Worm (Caenorhabditis elegans) whole organism, L4 larva: ENCODE data around the gene F56C9.6.
A peak's percentile ranks its signal among the peaks of the same experiment; 100 is the strongest.

ENCODE experiments used
- D1046.2 ChIP-seq: fragments of 200-800 bp; sonication (Bioruptor generic); IDR thresholded peaks from 2 replicates; pipeline ENCODE4 v1.3.6; 2022; ENCODE audit warnings: missing genetic modification characterization, missing compliant biosample characterization
- F37D6.2 ChIP-seq: sonication (generic microtip); optimal IDR thresholded peaks from 2 replicates; lab custom pipeline; 2016; ENCODE audit warnings: mild to moderate bottlenecking, missing genetic modification characterization, missing compliant biosample characterization
- R02D3.7 ChIP-seq: fragments of 150-350 bp; sonication (generic microtip); optimal IDR thresholded peaks from 3 replicates; lab custom pipeline; 2014; ENCODE audit warnings: missing biosample characterization, missing genetic modification characterization
- Y48G9A.11 ChIP-seq: fragments of 200-800 bp; sonication (Bioruptor generic); IDR thresholded peaks from 2 replicates; pipeline ENCODE4 v1.3.6; 2022; ENCODE audit warnings: missing genetic modification reagents, missing genetic modification characterization, missing compliant biosample characterization
- Y5F2A.4 ChIP-seq: fragments of 200-800 bp; sonication (Bioruptor generic); optimal IDR thresholded peaks from 2 replicates; lab custom pipeline; 2018; ENCODE audit warnings: mild to moderate bottlenecking, missing genetic modification characterization, missing compliant biosample characterization
- Y75B8A.6 ChIP-seq: fragments of 200-800 bp; sonication (Bioruptor generic); IDR thresholded peaks from 2 replicates; pipeline ENCODE4 v1.3.6; 2022; ENCODE audit warnings: missing genetic modification reagents, missing genetic modification characterization, missing compliant biosample characterization
- ZK337.2 ChIP-seq: fragments of 200-800 bp; sonication (Bioruptor generic); IDR thresholded peaks from 2 replicates; pipeline ENCODE4 v1.3.6; 2022; ENCODE audit warnings: missing genetic modification reagents, missing genetic modification characterization, missing compliant biosample characterization
- aha-1 ChIP-seq: fragments of 150-350 bp; peaks from one replicate; lab custom pipeline; 2014; ENCODE audit warnings: missing biosample characterization, missing genetic modification characterization
- aly-2 ChIP-seq: sonication (generic microtip); optimal IDR thresholded peaks from 2 replicates; lab custom pipeline; 2018; ENCODE audit warnings: missing biosample characterization, missing genetic modification characterization
- arid-1 ChIP-seq: fragments of 200-800 bp; sonication (Bioruptor generic); conservative IDR thresholded peaks from 2 replicates; pipeline ENCODE4 v1.3.6; 2022; ENCODE audit warnings: missing genetic modification reagents, missing genetic modification characterization, missing compliant biosample characterization
- ceh-82 ChIP-seq: sonication (generic microtip); optimal IDR thresholded peaks from 2 replicates; lab custom pipeline; 2017; ENCODE audit warnings: missing biosample characterization, missing genetic modification characterization
- ces-1 ChIP-seq: fragments of 150-350 bp; sonication (generic microtip); optimal IDR thresholded peaks from 4 replicates; lab custom pipeline; 2014; ENCODE audit warnings: missing biosample characterization, missing genetic modification reagents, missing genetic modification characterization
- ctbp-1 ChIP-seq: fragments of 200-800 bp; sonication (Bioruptor generic); IDR thresholded peaks from 2 replicates; pipeline ENCODE4 v1.3.6; 2022; ENCODE audit warnings: missing genetic modification reagents, missing genetic modification characterization, missing compliant biosample characterization
- daf-12 ChIP-seq: fragments of 150-350 bp; optimal IDR thresholded peaks from 2 replicates; lab custom pipeline; 2014; ENCODE audit warnings: missing biosample characterization, missing genetic modification reagents, missing genetic modification characterization
- daf-16 ChIP-seq, 3 experiments: sonication (generic microtip); optimal IDR thresholded peaks; 2 replicates each; lab custom pipeline; 2016 to 2017; ENCODE audit warnings: missing genetic modification characterization in 3 of 3, missing genetic modification reagents in 3 of 3, mild to moderate bottlenecking in 2 of 3, missing compliant biosample characterization in 2 of 3, missing biosample characterization in 1 of 3, moderate library complexity in 1 of 3
- dmd-8 ChIP-seq: fragments of 200-800 bp; sonication (Bioruptor generic); IDR thresholded peaks from 2 replicates; pipeline ENCODE4 v1.3.6; 2022; ENCODE audit warnings: missing genetic modification characterization, missing compliant biosample characterization
- dve-1 ChIP-seq: sonication (generic microtip); optimal IDR thresholded peaks from 2 replicates; lab custom pipeline; 2017; ENCODE audit warnings: antibody characterized with exemption, mild to moderate bottlenecking, missing genetic modification characterization, missing compliant biosample characterization; ENCODE audit not compliant: insufficient read depth
- egl-43 ChIP-seq: fragments of 200-800 bp; sonication (Bioruptor generic); IDR thresholded peaks from 2 replicates; pipeline ENCODE4 v1.3.6; 2022; ENCODE audit warnings: missing genetic modification reagents, missing genetic modification characterization, missing compliant biosample characterization
- hlh-11 ChIP-seq: fragments of 200-800 bp; sonication (Bioruptor generic); optimal IDR thresholded peaks from 2 replicates; lab custom pipeline; 2018; ENCODE audit warnings: mild to moderate bottlenecking, missing genetic modification characterization, missing compliant biosample characterization
- hlh-30 ChIP-seq: sonication (generic microtip); optimal IDR thresholded peaks from 2 replicates; lab custom pipeline; 2017; ENCODE audit warnings: antibody characterized with exemption, mild to moderate bottlenecking, missing genetic modification characterization, missing compliant biosample characterization; ENCODE audit not compliant: insufficient read depth
- jun-1 ChIP-seq: fragments of 150-350 bp; optimal IDR thresholded peaks from 2 replicates; lab custom pipeline; 2014; ENCODE audit warnings: missing biosample characterization, missing genetic modification reagents, missing genetic modification characterization
- lim-7 ChIP-seq: fragments of 200-800 bp; sonication (Bioruptor generic); IDR thresholded peaks from 2 replicates; pipeline ENCODE4 v1.3.6; 2022; ENCODE audit warnings: missing genetic modification characterization, missing compliant biosample characterization
- lin-1 ChIP-seq: fragments of 200-800 bp; sonication (Bioruptor generic); IDR thresholded peaks from 2 replicates; pipeline ENCODE4 v1.3.6; 2022; ENCODE audit warnings: missing genetic modification reagents, missing genetic modification characterization, missing compliant biosample characterization
- lin-13 ChIP-seq: fragments of 150-350 bp; optimal IDR thresholded peaks from 2 replicates; lab custom pipeline; 2014; ENCODE audit warnings: missing biosample characterization, missing genetic modification reagents, missing genetic modification characterization
- lin-15B ChIP-seq: fragments of 150-350 bp; sonication (generic microtip); optimal IDR thresholded peaks from 3 replicates; lab custom pipeline; 2014; ENCODE audit warnings: missing biosample characterization, missing genetic modification characterization
- lin-39 ChIP-seq: fragments of 150-350 bp; optimal IDR thresholded peaks from 2 replicates; lab custom pipeline; 2014; ENCODE audit warnings: missing biosample characterization, missing genetic modification reagents, missing genetic modification characterization
- lir-3 ChIP-seq: sonication (generic microtip); optimal IDR thresholded peaks from 2 replicates; lab custom pipeline; 2016; ENCODE audit warnings: mild to moderate bottlenecking, missing genetic modification characterization, missing compliant biosample characterization
- madf-5 ChIP-seq, 2 experiments: fragments of 200-800 bp; sonication (Bioruptor generic); IDR thresholded peaks; 2 replicates each; pipeline ENCODE4 v1.3.6; 2022; ENCODE audit warnings: missing compliant biosample characterization in 2 of 2, missing genetic modification characterization in 2 of 2
- madf-9 ChIP-seq: fragments of 200-800 bp; sonication (Bioruptor generic); conservative IDR thresholded peaks from 2 replicates; pipeline ENCODE4 v1.3.6; 2022; ENCODE audit warnings: missing genetic modification reagents, missing genetic modification characterization, missing compliant biosample characterization
- mdl-1 ChIP-seq, 2 experiments: fragments of 150-350 bp in 1 of 2; sonication (generic microtip) in 1 of 2; optimal IDR thresholded peaks; 2 replicates each; lab custom pipeline; 2014 to 2017; ENCODE audit warnings: missing biosample characterization in 2 of 2, missing genetic modification characterization in 2 of 2
- mdt-29 ChIP-seq: fragments of 200-800 bp; sonication (Bioruptor generic); IDR thresholded peaks from 2 replicates; pipeline ENCODE4 v1.3.6; 2022; ENCODE audit warnings: missing genetic modification reagents, missing genetic modification characterization, missing compliant biosample characterization
- mes-2 ChIP-seq: sonication (generic microtip); optimal IDR thresholded peaks from 2 replicates; lab custom pipeline; 2016; ENCODE audit warnings: missing genotype, mild to moderate bottlenecking, missing genetic modification characterization, missing compliant biosample characterization; ENCODE audit not compliant: poor library complexity, severe bottlenecking
- mxl-2 ChIP-seq: fragments of 200-800 bp; sonication (Bioruptor generic); conservative IDR thresholded peaks from 2 replicates; pipeline ENCODE4 v1.3.6; 2022; ENCODE audit warnings: missing genetic modification reagents, missing genetic modification characterization, missing compliant biosample characterization
- mxl-3 ChIP-seq: fragments of 200-800 bp; sonication (Bioruptor generic); optimal IDR thresholded peaks from 2 replicates; lab custom pipeline; 2018; ENCODE audit warnings: mild to moderate bottlenecking, missing genetic modification characterization, missing compliant biosample characterization
- nhr-102 ChIP-seq: sonication (generic microtip); optimal IDR thresholded peaks from 2 replicates; lab custom pipeline; 2016; ENCODE audit warnings: mild to moderate bottlenecking, missing genetic modification characterization, moderate library complexity, missing compliant biosample characterization
- nhr-25 ChIP-seq: sonication (generic microtip); optimal IDR thresholded peaks from 2 replicates; lab custom pipeline; 2017; ENCODE audit warnings: missing genetic modification characterization, mild to moderate bottlenecking, missing compliant biosample characterization, antibody characterized with exemption, moderate library complexity, borderline replicate concordance; ENCODE audit not compliant: insufficient read depth
- nhr-28 ChIP-seq: fragments of 150-350 bp; optimal IDR thresholded peaks from 2 replicates; lab custom pipeline; 2014; ENCODE audit warnings: missing biosample characterization, missing genetic modification characterization
- nhr-41 ChIP-seq: fragments of 200-800 bp; sonication (Bioruptor generic); IDR thresholded peaks from 2 replicates; pipeline ENCODE4 v1.3.6; 2022; ENCODE audit warnings: missing genetic modification reagents, missing genetic modification characterization, missing compliant biosample characterization
- nhr-6 ChIP-seq: fragments of 150-350 bp; optimal IDR thresholded peaks from 2 replicates; lab custom pipeline; 2014; ENCODE audit warnings: missing biosample characterization, missing genetic modification characterization
- nhr-76 ChIP-seq: fragments of 150-350 bp; optimal IDR thresholded peaks from 2 replicates; lab custom pipeline; 2014; ENCODE audit warnings: missing biosample characterization, missing genetic modification characterization
- pha-4 ChIP-seq, 2 experiments: fragments of 150-350 bp in 1 of 2; fragments of 200-800 bp in 1 of 2; sonication (Bioruptor generic) in 1 of 2; IDR thresholded peaks in 1 of 2; optimal IDR thresholded peaks in 1 of 2; 2 replicates each; pipeline versions ENCODE4 v1.3.6 to Lab custom; 2014 to 2022; ENCODE audit warnings: missing genetic modification characterization in 2 of 2, missing genetic modification reagents in 2 of 2, missing biosample characterization in 1 of 2, missing compliant biosample characterization in 1 of 2
- php-3 ChIP-seq: fragments of 200-800 bp; sonication (Bioruptor generic); IDR thresholded peaks from 2 replicates; pipeline ENCODE4 v1.3.6; 2022; ENCODE audit warnings: missing genetic modification reagents, missing genetic modification characterization, missing compliant biosample characterization
- set-16 ChIP-seq: fragments of 200-800 bp; sonication (Bioruptor generic); IDR thresholded peaks from 2 replicates; pipeline ENCODE4 v1.3.6; 2022; ENCODE audit warnings: missing genetic modification reagents, missing genetic modification characterization, missing compliant biosample characterization
- snpc-4 ChIP-seq: fragments of 150-350 bp; optimal IDR thresholded peaks from 2 replicates; lab custom pipeline; 2014; ENCODE audit warnings: missing biosample characterization, missing genetic modification characterization
- spr-3 ChIP-seq: fragments of 200-800 bp; sonication (Bioruptor generic); optimal IDR thresholded peaks from 2 replicates; lab custom pipeline; 2018; ENCODE audit warnings: mild to moderate bottlenecking, missing genetic modification characterization, missing compliant biosample characterization
- unc-130 ChIP-seq: sonication (generic microtip); optimal IDR thresholded peaks from 2 replicates; lab custom pipeline; 2016; ENCODE audit warnings: missing genetic modification reagents, missing genetic modification characterization, missing compliant biosample characterization
- zip-11 ChIP-seq: fragments of 200-800 bp; sonication (Bioruptor generic); IDR thresholded peaks from 2 replicates; pipeline ENCODE4 v1.3.6; 2022; ENCODE audit warnings: missing genetic modification characterization, missing compliant biosample characterization
- zip-2 ChIP-seq: fragments of 150-350 bp; optimal IDR thresholded peaks from 2 replicates; lab custom pipeline; 2014; ENCODE audit warnings: missing biosample characterization, missing genetic modification characterization
- ztf-11 ChIP-seq: fragments of 150-350 bp; optimal IDR thresholded peaks from 2 replicates; lab custom pipeline; 2014; ENCODE audit warnings: missing biosample characterization, missing genetic modification characterization

F56C9.6 gene

DNA sequence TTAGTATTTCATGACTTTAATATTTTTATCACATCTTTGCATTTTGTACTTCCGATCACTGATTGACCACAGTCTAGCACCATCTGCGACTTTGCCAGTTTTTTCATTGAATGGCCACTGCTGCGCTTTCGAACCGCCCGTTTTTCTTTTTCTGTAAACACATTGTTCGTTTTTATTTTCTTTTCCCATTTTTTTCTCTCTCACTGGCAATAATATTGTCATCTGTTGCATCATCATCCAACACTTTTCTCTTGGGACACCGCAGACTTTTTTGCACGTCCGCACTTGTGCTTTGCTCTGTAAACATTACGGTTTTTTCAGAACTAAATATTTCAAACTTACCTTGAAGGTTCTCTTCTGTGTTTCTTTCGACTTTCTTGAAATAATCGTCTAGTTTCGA is 48.1 kb upstream of the F56C9.6 start (continued):
- TF ChIP-seq jun-1 (tag; lab: Kevin White, UChicago): no peak
- no peak for TF ChIP-seq nhr-25 (tag; lab: Kevin White, UChicago)
- TF ChIP-seq mdl-1 (tag; optimal IDR thresholded peaks at IDR 0.05; lab: Kevin White, UChicago): no peak
- TF ChIP-seq hlh-30 (tag; lab: Kevin White, UChicago): peak; percentile 40
- peak; percentile 24 for TF ChIP-seq dve-1 (tag; lab: Kevin White, UChicago)
- TF ChIP-seq lin-1 (GFP tag; lab: Robert Waterston, UW): no peak
- peak; percentile 93 for TF ChIP-seq aha-1 (tag; lab: Kevin White, UChicago)
- TF ChIP-seq spr-3 (GFP tag; lab: Kevin White, UChicago): no peak
- TF ChIP-seq daf-16 (GFP tag; optimal IDR thresholded peaks at IDR 0.05; lab: Kevin White, UChicago): peak in 1 of 2 experiments; percentile 80
- peak; percentile 60 for TF ChIP-seq daf-16 (tag; optimal IDR thresholded peaks at IDR 0.05; lab: Kevin White, UChicago)
- TF ChIP-seq hlh-11: peak; percentile 72
- TF ChIP-seq Y48G9A.11: no peak
- no peak for TF ChIP-seq lin-39 (tag; lab: Kevin White, UChicago)
- no peak for TF ChIP-seq Y5F2A.4 (GFP tag; lab: Kevin White, UChicago)
- peak; percentile 15 for TF ChIP-seq mxl-3 (GFP tag; lab: Kevin White, UChicago)
- no peak for TF ChIP-seq php-3 (GFP tag; lab: Robert Waterston, UW)
- no peak for TF ChIP-seq ctbp-1 (GFP tag; lab: Robert Waterston, UW)
- TF ChIP-seq R02D3.7 (tag; lab: Kevin White, UChicago): no peak
- peak; percentile 32 for TF ChIP-seq lin-13 (GFP tag; lab: Kevin White, UChicago)
- TF ChIP-seq, all 104 proteins: peak for 14

DNA sequence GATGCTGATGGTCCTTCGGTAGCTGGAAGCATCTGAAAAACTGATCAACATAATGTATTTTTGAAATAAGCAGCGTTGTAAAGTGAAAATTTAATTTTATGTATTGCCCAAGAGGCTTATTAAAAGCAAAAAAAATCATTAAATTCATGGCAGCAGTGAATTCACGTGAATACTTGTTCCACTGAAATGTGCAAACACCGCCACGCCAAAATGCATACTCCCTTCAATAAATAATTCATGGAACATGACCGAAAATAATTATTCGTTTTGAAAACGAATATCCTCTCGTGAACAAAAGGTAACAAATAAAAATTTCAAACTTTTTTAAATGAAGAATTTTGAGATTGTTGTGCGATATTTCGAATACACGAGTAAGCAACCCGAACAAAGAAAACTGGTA is 46.8 kb upstream of the F56C9.6 start, which contains the start of gene F08F8.10:
TSS of gene F08F8.10 (minus strand) at position 38 of the 400 bp plus-strand sequence.
- TF ChIP-seq set-16 (GFP tag; lab: Robert Waterston, UW) (no peak), D1046.2 (GFP tag; lab: Robert Waterston, UW) (no peak), ces-1 (GFP tag; lab: Kevin White, UChicago) (no peak), Y75B8A.6 (GFP tag; lab: Robert Waterston, UW) (no peak), ZK337.2 (GFP tag; lab: Robert Waterston, UW) (no peak), ceh-82 (tag; lab: Kevin White, UChicago) (no peak), lir-3 (no peak), unc-130 (no peak), madf-9 (no peak), mdt-29 (GFP tag; lab: Robert Waterston, UW) (no peak), mdl-1 (tag; optimal IDR thresholded peaks at IDR 0.05; lab: Kevin White, UChicago) (peak in 1 of 2 experiments; percentile 14), lin-15B (no peak), nhr-41 (no peak), pha-4 (GFP tag; IDR thresholded peaks at IDR 0.05; lab: Robert Waterston, UW) (no peak), pha-4 (tag; optimal IDR thresholded peaks at IDR 0.05; lab: Kevin White, UChicago) (no peak), nhr-102 (no peak), dmd-8 (no peak), aha-1 (tag; lab: Kevin White, UChicago) (no peak), php-3 (GFP tag; lab: Robert Waterston, UW) (no peak), nhr-28 (tag; lab: Kevin White, UChicago) (peak; percentile 31), nhr-76 (no peak), snpc-4 (tag; lab: Kevin White, UChicago) (no peak), ztf-11 (no peak), egl-43 (GFP tag; lab: Robert Waterston, UW) (no peak), zip-2 (tag; lab: Kevin White, UChicago) (no peak), jun-1 (tag; lab: Kevin White, UChicago) (no peak), madf-5 (GFP tag; IDR thresholded peaks at IDR 0.05; lab: Robert Waterston, UW) (no peak), lim-7 (GFP tag; lab: Robert Waterston, UW) (no peak), aly-2 (tag; lab: Kevin White, UChicago) (no peak), F37D6.2 (tag; lab: Kevin White, UChicago) (no peak), daf-12 (tag; lab: Kevin White, UChicago) (no peak), arid-1 (no peak), mes-2 (peak; percentile 71), zip-11 (GFP tag; lab: Robert Waterston, UW) (no peak), mxl-2 (no peak), nhr-6 (tag; lab: Kevin White, UChicago) (peak; percentile 28)
